Fruit fly (Drosophila melanogaster) whole organism, prepupa: ENCODE data around the gene fne.

Source experiments
- Blimp-1 ChIP-seq: fragments of 200-800 bp; sonication (Bioruptor generic); optimal IDR thresholded peaks from 3 replicates; lab custom pipeline; 2017; ENCODE audit warnings: missing biosample characterization, missing genetic modification characterization, mild to moderate bottlenecking, moderate library complexity, missing genetic modification reagents
- CG10631 ChIP-seq: fragments of 200-800 bp; sonication (Bioruptor generic); optimal IDR thresholded peaks from 2 replicates; lab custom pipeline; 2016; ENCODE audit warnings: missing biosample characterization, missing genetic modification characterization
- CG10669 ChIP-seq: fragments of 200-800 bp; sonication (Bioruptor generic); optimal IDR thresholded peaks from 3 replicates; lab custom pipeline; 2018; ENCODE audit warnings: missing biosample characterization, mild to moderate bottlenecking, missing genetic modification characterization, moderate library complexity
- CG11762 ChIP-seq: fragments of 200-800 bp; sonication (Bioruptor generic); optimal IDR thresholded peaks from 3 replicates; lab custom pipeline; 2016; ENCODE audit warnings: missing biosample characterization, missing genetic modification characterization; ENCODE audit not compliant: insufficient read depth
- CG11902 ChIP-seq: fragments of 200-800 bp; sonication (Bioruptor generic); optimal IDR thresholded peaks from 3 replicates; lab custom pipeline; 2016; ENCODE audit warnings: missing biosample characterization, missing genetic modification characterization
- CG15336 ChIP-seq: fragments of 200-800 bp; sonication (Bioruptor generic); IDR thresholded peaks from 2 replicates; pipeline ENCODE4 v1.3.6; 2022; ENCODE audit warnings: missing biosample characterization, missing genetic modification characterization
- CG16779 ChIP-seq: fragments of 200-800 bp; sonication (Bioruptor generic); optimal IDR thresholded peaks from 3 replicates; lab custom pipeline; 2017; ENCODE audit warnings: missing biosample characterization, mild to moderate bottlenecking, missing genetic modification characterization
- CG3032 ChIP-seq: fragments of 200-800 bp; optimal IDR thresholded peaks from 2 replicates; lab custom pipeline; 2019; ENCODE audit warnings: missing biosample characterization, mild to moderate bottlenecking, missing genetic modification characterization, moderate library complexity
- CG31627 ChIP-seq: fragments of 200-800 bp; sonication (Bioruptor generic); optimal IDR thresholded peaks from 3 replicates; lab custom pipeline; 2016; ENCODE audit warnings: missing biosample characterization, missing genetic modification characterization
- CG32006 ChIP-seq: fragments of 200-800 bp; sonication (Bioruptor generic); optimal IDR thresholded peaks from 3 replicates; lab custom pipeline; 2017; ENCODE audit warnings: missing biosample characterization, mild to moderate bottlenecking, missing genetic modification characterization
- CG3919 ChIP-seq: fragments of 200-800 bp; sonication (Bioruptor generic); optimal IDR thresholded peaks from 3 replicates; lab custom pipeline; 2016; ENCODE audit warnings: missing biosample characterization, missing genetic modification characterization
- CG4318 ChIP-seq: fragments of 200-800 bp; sonication (Bioruptor generic); optimal IDR thresholded peaks from 3 replicates; lab custom pipeline; 2017; ENCODE audit warnings: missing biosample characterization, mild to moderate bottlenecking, missing genetic modification characterization
- CG6163 ChIP-seq: fragments of 200-800 bp; sonication (Bioruptor generic); IDR thresholded peaks from 3 replicates; pipeline ENCODE4 v1.3.6; 2022; ENCODE audit warnings: missing biosample characterization, missing genetic modification characterization
- CG6276 ChIP-seq: fragments of 200-800 bp; sonication (Bioruptor generic); optimal IDR thresholded peaks from 2 replicates; lab custom pipeline; 2017; ENCODE audit warnings: missing biosample characterization, mild to moderate bottlenecking, missing genetic modification characterization
- CG6792 ChIP-seq: fragments of 200-800 bp; sonication (Bioruptor generic); optimal IDR thresholded peaks from 3 replicates; lab custom pipeline; 2016; ENCODE audit warnings: missing biosample characterization, missing genetic modification characterization
- CG6808 ChIP-seq: fragments of 200-800 bp; sonication (Bioruptor generic); optimal IDR thresholded peaks from 3 replicates; lab custom pipeline; 2017; ENCODE audit warnings: missing biosample characterization, missing genetic modification characterization, mild to moderate bottlenecking, moderate library complexity, missing genetic modification reagents
- CG6854 ChIP-seq: fragments of 200-800 bp; sonication (Bioruptor generic); optimal IDR thresholded peaks from 2 replicates; lab custom pipeline; 2017; ENCODE audit warnings: missing biosample characterization, mild to moderate bottlenecking, missing genetic modification characterization
- CG7368 ChIP-seq: fragments of 200-800 bp; sonication (Bioruptor generic); optimal IDR thresholded peaks from 3 replicates; lab custom pipeline; 2016; ENCODE audit warnings: missing biosample characterization, missing genetic modification characterization
- CG8319 ChIP-seq: fragments of 200-800 bp; sonication (Bioruptor generic); optimal IDR thresholded peaks from 3 replicates; lab custom pipeline; 2016; ENCODE audit warnings: missing biosample characterization, missing genetic modification characterization
- CG8632 ChIP-seq: fragments of 200-800 bp; sonication (Bioruptor generic); optimal IDR thresholded peaks from 3 replicates; lab custom pipeline; 2016; ENCODE audit warnings: missing biosample characterization, missing genetic modification characterization
- CG9139 ChIP-seq: fragments of 200-800 bp; sonication (Bioruptor generic); optimal IDR thresholded peaks from 3 replicates; lab custom pipeline; 2017; ENCODE audit warnings: missing biosample characterization, mild to moderate bottlenecking, missing genetic modification characterization
- Eip75B ChIP-seq: fragments of 200-800 bp; sonication (Bioruptor generic); optimal IDR thresholded peaks from 3 replicates; lab custom pipeline; 2016; ENCODE audit warnings: missing biosample characterization, missing genetic modification characterization
- Eip78C ChIP-seq: fragments of 200-800 bp; sonication (Bioruptor generic); peaks from one replicate; lab custom pipeline; 2016; ENCODE audit warnings: missing biosample characterization, missing genetic modification characterization
- Eip93F ChIP-seq: fragments of 200-800 bp; sonication (Bioruptor generic); optimal IDR thresholded peaks from 2 replicates; lab custom pipeline; 2016; ENCODE audit warnings: missing biosample characterization, mild to moderate bottlenecking, missing genetic modification characterization
- Hr38 ChIP-seq: sonication (Bioruptor generic); optimal IDR thresholded peaks from 2 replicates; lab custom pipeline; 2016; ENCODE audit warnings: missing biosample characterization, missing genetic modification characterization
- Hr39 ChIP-seq: fragments of 200-800 bp; sonication (Bioruptor generic); optimal IDR thresholded peaks from 2 replicates; lab custom pipeline; 2016; ENCODE audit warnings: missing biosample characterization, missing genetic modification characterization
- Lpt ChIP-seq: fragments of 200-800 bp; sonication (Bioruptor generic); optimal IDR thresholded peaks from 3 replicates; lab custom pipeline; 2016; ENCODE audit warnings: missing biosample characterization, missing genetic modification characterization
- Met ChIP-seq: fragments of 200-800 bp; sonication (Bioruptor generic); optimal IDR thresholded peaks from 3 replicates; lab custom pipeline; 2016; ENCODE audit warnings: missing biosample characterization, missing genetic modification characterization
- Smox ChIP-seq: fragments of 200-800 bp; sonication (Bioruptor generic); optimal IDR thresholded peaks from 3 replicates; lab custom pipeline; 2016; ENCODE audit warnings: missing biosample characterization, missing genetic modification characterization
- Sox102F ChIP-seq: fragments of 200-800 bp; sonication (Bioruptor generic); optimal IDR thresholded peaks from 2 replicates; lab custom pipeline; 2016; ENCODE audit warnings: missing biosample characterization, mild to moderate bottlenecking, missing genetic modification characterization
- Sox14 ChIP-seq: fragments of 200-800 bp; sonication (Bioruptor generic); optimal IDR thresholded peaks from 3 replicates; lab custom pipeline; 2016; ENCODE audit warnings: missing biosample characterization, missing genetic modification characterization
- Sox15 ChIP-seq: fragments of 200-800 bp; sonication (Bioruptor generic); optimal IDR thresholded peaks from 3 replicates; lab custom pipeline; 2016; ENCODE audit warnings: missing biosample characterization, missing genetic modification characterization
- achi ChIP-seq: fragments of 200-800 bp; sonication (Bioruptor generic); optimal IDR thresholded peaks from 3 replicates; lab custom pipeline; 2016; ENCODE audit warnings: missing biosample characterization, missing genetic modification characterization
- acj6 ChIP-seq: fragments of 200-800 bp; sonication (Bioruptor generic); optimal IDR thresholded peaks from 3 replicates; lab custom pipeline; 2016; ENCODE audit warnings: missing biosample characterization, missing genetic modification characterization
- cyc ChIP-seq: fragments of 200-800 bp; sonication (Bioruptor generic); optimal IDR thresholded peaks from 3 replicates; lab custom pipeline; 2016; ENCODE audit warnings: missing biosample characterization, missing genetic modification characterization
- eg ChIP-seq: fragments of 200-800 bp; sonication (Bioruptor generic); IDR thresholded peaks from 3 replicates; pipeline ENCODE4 v1.3.6; 2022; ENCODE audit warnings: missing biosample characterization, missing genetic modification characterization
- fkh ChIP-seq: fragments of 200-800 bp; sonication (Bioruptor generic); optimal IDR thresholded peaks from 3 replicates; lab custom pipeline; 2017; ENCODE audit warnings: missing biosample characterization, mild to moderate bottlenecking, missing genetic modification characterization, moderate library complexity
- lz ChIP-seq: fragments of 200-800 bp; sonication (Bioruptor generic); optimal IDR thresholded peaks from 3 replicates; lab custom pipeline; 2016; ENCODE audit warnings: missing biosample characterization, missing genetic modification characterization
- net ChIP-seq: fragments of 200-800 bp; sonication (Bioruptor generic); optimal IDR thresholded peaks from 3 replicates; lab custom pipeline; 2016; ENCODE audit warnings: missing biosample characterization, missing genetic modification characterization
- pdm3 ChIP-seq: fragments of 200-800 bp; sonication (Bioruptor generic); optimal IDR thresholded peaks from 3 replicates; lab custom pipeline; 2016; ENCODE audit warnings: missing biosample characterization, missing genetic modification characterization
- spab ChIP-seq: fragments of 200-800 bp; sonication (Bioruptor generic); optimal IDR thresholded peaks from 2 replicates; lab custom pipeline; 2017; ENCODE audit warnings: missing biosample characterization, mild to moderate bottlenecking, missing genetic modification characterization, missing genetic modification reagents
- ss ChIP-seq, 2 experiments: fragments of 200-800 bp; sonication (Bioruptor generic); optimal IDR thresholded peaks; 2 replicates in 1 of 2; 3 replicates in 1 of 2; lab custom pipeline; 2017 to 2018; ENCODE audit warnings: mild to moderate bottlenecking in 2 of 2, missing biosample characterization in 2 of 2, missing genetic modification characterization in 2 of 2, moderate library complexity in 1 of 2
- svp ChIP-seq: fragments of 200-800 bp; sonication (Bioruptor generic); peaks from one replicate; lab custom pipeline; 2016; ENCODE audit warnings: missing biosample characterization, missing genetic modification characterization
- topi ChIP-seq: fragments of 200-800 bp; sonication (Bioruptor generic); optimal IDR thresholded peaks from 3 replicates; lab custom pipeline; 2016; ENCODE audit warnings: missing biosample characterization, missing genetic modification characterization
- vri ChIP-seq: fragments of 200-800 bp; sonication (Bioruptor generic); optimal IDR thresholded peaks from 3 replicates; lab custom pipeline; 2016; ENCODE audit warnings: missing biosample characterization, mild to moderate bottlenecking, missing genetic modification characterization

fne gene

dm6 chrX:12898569-12898968 is 18.7 kb upstream of the fne start, which contains the start of gene CG32650:
CG32650 (minus strand) TSS chrX:12898669.
- no peak for TF ChIP-seq CG32006 (GFP tag; lab: Kevin White, UChicago)
- no peak for TF ChIP-seq net (GFP tag; lab: Kevin White, UChicago)
- no peak for TF ChIP-seq pdm3 (GFP tag; lab: Kevin White, UChicago)
- no peak for TF ChIP-seq acj6 (GFP tag; lab: Kevin White, UChicago)
- TF ChIP-seq CG10669 (GFP tag; lab: Kevin White, UChicago) = no peak
- TF ChIP-seq CG11902 (GFP tag; lab: Kevin White, UChicago) = no peak
- no peak for TF ChIP-seq CG3919 (GFP tag; lab: Kevin White, UChicago)
- TF ChIP-seq Blimp-1 (GFP tag; lab: Kevin White, UChicago) = no peak
- TF ChIP-seq Hr39 (GFP tag; lab: Kevin White, UChicago) = no peak
- TF ChIP-seq CG31627 = no peak
- no peak for TF ChIP-seq Met
- no peak for TF ChIP-seq Sox102F (GFP tag; lab: Kevin White, UChicago)
- TF ChIP-seq CG11762 (GFP tag; lab: Kevin White, UChicago) = no peak
- TF ChIP-seq CG6276 (GFP tag; lab: Kevin White, UChicago) = no peak
- TF ChIP-seq Sox15 = no peak
- TF ChIP-seq Smox (GFP tag; lab: Kevin White, UChicago) = no peak
- TF ChIP-seq spab (GFP tag; lab: Kevin White, UChicago) = no peak
- no peak for TF ChIP-seq CG15336 (GFP tag; lab: Robert Waterston, UW)

- TF ChIP-seq vri (GFP tag; lab: Kevin White, UChicago) (peak; percentile 64), CG6854 (GFP tag; lab: Kevin White, UChicago) (no peak), Eip93F (GFP tag; lab: Kevin White, UChicago) (no peak)
These were observed 16.4 kb upstream of the fne start, which contains the start of gene Coq8 for dm6 chrX:12900718-12901442. Coq8 (minus strand) TSS chrX:12901114.

dm6 chrX:12903099-12903616 is 14.1 kb upstream of the fne start, which contains the start of gene Flad1:
Flad1 (minus strand) TSS chrX:12903516.
- TF ChIP-seq pdm3 (GFP tag; lab: Kevin White, UChicago) = no peak
- TF ChIP-seq CG6792 (GFP tag; lab: Kevin White, UChicago) = no peak
- 0 out of 3 replicates have a peak, but pooled peaks have one; percentile 10 for TF ChIP-seq eg (GFP tag; lab: Robert Waterston, UW)
- TF ChIP-seq CG6808 (GFP tag; lab: Kevin White, UChicago) = peak; percentile 34
- peak; percentile 29 for TF ChIP-seq Eip78C (GFP tag; lab: Kevin White, UChicago)
- TF ChIP-seq CG9139 (GFP tag; lab: Kevin White, UChicago) = no peak
- peak; percentile 7 for TF ChIP-seq CG16779
- peak; percentile 2 for TF ChIP-seq Blimp-1 (GFP tag; lab: Kevin White, UChicago)
- TF ChIP-seq CG6163 (GFP tag; lab: Robert Waterston, UW) = no peak; the same call in 2 of the 3 replicates
- TF ChIP-seq acj6 (GFP tag; lab: Kevin White, UChicago) = no peak
- peak; percentile 85 for TF ChIP-seq vri (GFP tag; lab: Kevin White, UChicago)
- no peak for TF ChIP-seq net (GFP tag; lab: Kevin White, UChicago)
- no peak for TF ChIP-seq CG4318 (GFP tag; lab: Kevin White, UChicago)
- no peak for TF ChIP-seq CG8319
- TF ChIP-seq Met = no peak
- no peak for TF ChIP-seq topi (GFP tag; lab: Kevin White, UChicago)
- peak; percentile 12 to 30 for TF ChIP-seq ss (GFP tag; optimal IDR thresholded peaks at IDR 0.05; lab: Kevin White, UChicago)
- no peak for TF ChIP-seq lz (GFP tag; lab: Kevin White, UChicago)
- TF ChIP-seq Hr38 (GFP tag; lab: Kevin White, UChicago) = no peak
- no peak for TF ChIP-seq CG3032 (tag; lab: Kevin White, UChicago)
- TF ChIP-seq CG10669 (GFP tag; lab: Kevin White, UChicago) = no peak
- TF ChIP-seq Sox14 (GFP tag; lab: Kevin White, UChicago) = no peak
- no peak for TF ChIP-seq CG31627
- TF ChIP-seq fkh = peak; percentile 69
- TF ChIP-seq Lpt (GFP tag; lab: Kevin White, UChicago) = no peak
- no peak for TF ChIP-seq CG8632 (GFP tag; lab: Kevin White, UChicago)
- TF ChIP-seq Eip75B (GFP tag; lab: Kevin White, UChicago) = no peak
- TF ChIP-seq spab (GFP tag; lab: Kevin White, UChicago) = no peak
- no peak for TF ChIP-seq Sox102F (GFP tag; lab: Kevin White, UChicago)
- TF ChIP-seq svp (GFP tag; lab: Kevin White, UChicago) = peak; percentile 71
- no peak for TF ChIP-seq CG10631 (GFP tag; lab: Kevin White, UChicago)
- no peak for TF ChIP-seq CG7368
- no peak for TF ChIP-seq cyc
- TF ChIP-seq achi (GFP tag; lab: Kevin White, UChicago) = no peak
